Worm (Caenorhabditis elegans): ENCODE results near the gene ZK1251.3.
A peak's percentile ranks its signal among the peaks of the same experiment; 100 is the strongest.

Gene ZK1251.3

ce11 chrIV:9648682-9649081 lies 34.8 kb upstream of the ZK1251.3 start, which contains the start of gene srm-3:
srm-3 (plus strand) TSS chrIV:9648982.
- TF ChIP-seq daf-12 (tag; optimal IDR thresholded peaks at IDR 0.05) (no peak), elt-3 (tag; optimal IDR thresholded peaks at IDR 0.05) (no peak), ceh-28 (tag; optimal IDR thresholded peaks at IDR 0.05) (no peak), zag-1 (tag; optimal IDR thresholded peaks at IDR 0.05) (no peak), nhr-43 (tag; optimal IDR thresholded peaks at IDR 0.05; ENCODE audit: poor library complexity, severe bottlenecking) (no peak), hmg-11 (tag; optimal IDR thresholded peaks at IDR 0.05) (no peak), elt-2 (tag; optimal IDR thresholded peaks at IDR 0.05) (no peak), egl-27 (tag; optimal IDR thresholded peaks at IDR 0.05) (no peak), mml-1 (tag; optimal IDR thresholded peaks at IDR 0.05) (no peak), lin-39 (tag; optimal IDR thresholded peaks at IDR 0.05) (no peak)

- TF ChIP-seq elt-2 (tag; optimal IDR thresholded peaks at IDR 0.05) = peak; percentile 97
- TF ChIP-seq egl-5 (tag; optimal IDR thresholded peaks at IDR 0.05) = no peak
- no peak for TF ChIP-seq nhr-28 (tag; optimal IDR thresholded peaks at IDR 0.05)
- TF ChIP-seq pqm-1 (tag; optimal IDR thresholded peaks at IDR 0.05) = peak; percentile 89
- no peak for TF ChIP-seq ceh-16 (tag; optimal IDR thresholded peaks at IDR 0.05)
- peak; percentile 63 for TF ChIP-seq skn-1 (tag; optimal IDR thresholded peaks at IDR 0.05)
- peak; percentile 9 for TF ChIP-seq pha-4 (tag; optimal IDR thresholded peaks at IDR 0.05)
These were observed 32.2 kb upstream of the ZK1251.3 start, which contains the start of gene chca-1 for ce11 chrIV:9651234-9651633. chca-1 (plus strand) TSS chrIV:9651394.

- TF ChIP-seq pqm-1 (tag; optimal IDR thresholded peaks at IDR 0.05) (peak; percentile 35), elt-2 (tag; optimal IDR thresholded peaks at IDR 0.05) (peak; percentile 62), fos-1 (tag; optimal IDR thresholded peaks at IDR 0.05) (no peak), nfya-1 (tag; optimal IDR thresholded peaks at IDR 0.05; ENCODE audit: insufficient read depth) (peak; percentile 7)
These were observed 30.3 kb upstream of the ZK1251.3 start, which contains the start of gene F58G6.3 for ce11 chrIV:9653184-9653583. F58G6.3 (plus strand) TSS chrIV:9653535.

- TF ChIP-seq tbx-2 (tag; optimal IDR thresholded peaks at IDR 0.05) (no peak), ama-1 (optimal IDR thresholded peaks at IDR 0.05) (no peak), mml-1 (tag; optimal IDR thresholded peaks at IDR 0.05) (no peak), ceh-16 (tag; optimal IDR thresholded peaks at IDR 0.05) (no peak), egl-27 (tag; optimal IDR thresholded peaks at IDR 0.05) (no peak), pqm-1 (tag; optimal IDR thresholded peaks at IDR 0.05) (no peak), nhr-237 (tag; optimal IDR thresholded peaks at IDR 0.05) (no peak), unc-62 (GFP tag; optimal IDR thresholded peaks at IDR 0.05) (no peak), nhr-43 (tag; optimal IDR thresholded peaks at IDR 0.05; ENCODE audit: poor library complexity, severe bottlenecking) (no peak), lin-15B (tag; optimal IDR thresholded peaks at IDR 0.05) (no peak), nhr-77 (tag; optimal IDR thresholded peaks at IDR 0.05) (no peak), fos-1 (tag; optimal IDR thresholded peaks at IDR 0.05) (no peak), ztf-11 (tag; optimal IDR thresholded peaks at IDR 0.05) (no peak), egl-5 (tag; optimal IDR thresholded peaks at IDR 0.05) (no peak), nhr-25 (tag; optimal IDR thresholded peaks at IDR 0.05) (no peak), elt-1 (tag; optimal IDR thresholded peaks at IDR 0.05) (no peak), nfya-1 (tag; optimal IDR thresholded peaks at IDR 0.05; ENCODE audit: insufficient read depth) (no peak), lsy-12 (tag; optimal IDR thresholded peaks at IDR 0.05) (no peak)
These were observed 29.4 kb upstream of the ZK1251.3 start, which contains the start of gene F58G6.7 for ce11 chrIV:9654017-9654416. F58G6.7 (plus strand) TSS chrIV:9654317.

- TF ChIP-seq jun-1 (tag; optimal IDR thresholded peaks at IDR 0.05) (no peak), R02D3.7 (tag; optimal IDR thresholded peaks at IDR 0.05) (no peak), skn-1 (tag; optimal IDR thresholded peaks at IDR 0.05) (no peak), fkh-10 (GFP tag; optimal IDR thresholded peaks at IDR 0.05) (no peak), elt-3 (tag; optimal IDR thresholded peaks at IDR 0.05) (no peak), daf-12 (tag; optimal IDR thresholded peaks at IDR 0.05) (no peak), nhr-12 (tag; optimal IDR thresholded peaks at IDR 0.05) (no peak), nhr-67 (tag; optimal IDR thresholded peaks at IDR 0.05) (no peak), ztf-4 (tag; optimal IDR thresholded peaks at IDR 0.05) (no peak), hmg-11 (tag; optimal IDR thresholded peaks at IDR 0.05) (no peak), aly-2 (tag; optimal IDR thresholded peaks at IDR 0.05) (no peak), snpc-4 (tag; optimal IDR thresholded peaks at IDR 0.05) (no peak), lsy-12 (tag; optimal IDR thresholded peaks at IDR 0.05) (no peak), nhr-77 (tag; optimal IDR thresholded peaks at IDR 0.05) (no peak), lin-39 (tag; optimal IDR thresholded peaks at IDR 0.05) (no peak), ceh-16 (tag; optimal IDR thresholded peaks at IDR 0.05) (no peak), unc-39 (tag; optimal IDR thresholded peaks at IDR 0.05) (no peak), nhr-237 (tag; optimal IDR thresholded peaks at IDR 0.05) (no peak)
These were observed 27.9 kb upstream of the ZK1251.3 start for ce11 chrIV:9655556-9655955.

Data from whole organism, L3 larva.